Fruit fly (Drosophila melanogaster) S2 (cell line): ENCODE data around the gene chinmo.

Experiments
- CG8478 ChIP-seq: fragments of >200 bp; optimal IDR thresholded peaks from 2 replicates; lab custom pipeline; 2018
- CTCF ChIP-seq, 2 experiments: fragments of >200 bp; optimal IDR thresholded peaks; 2 replicates each; lab custom pipeline; 2018

DNA sequence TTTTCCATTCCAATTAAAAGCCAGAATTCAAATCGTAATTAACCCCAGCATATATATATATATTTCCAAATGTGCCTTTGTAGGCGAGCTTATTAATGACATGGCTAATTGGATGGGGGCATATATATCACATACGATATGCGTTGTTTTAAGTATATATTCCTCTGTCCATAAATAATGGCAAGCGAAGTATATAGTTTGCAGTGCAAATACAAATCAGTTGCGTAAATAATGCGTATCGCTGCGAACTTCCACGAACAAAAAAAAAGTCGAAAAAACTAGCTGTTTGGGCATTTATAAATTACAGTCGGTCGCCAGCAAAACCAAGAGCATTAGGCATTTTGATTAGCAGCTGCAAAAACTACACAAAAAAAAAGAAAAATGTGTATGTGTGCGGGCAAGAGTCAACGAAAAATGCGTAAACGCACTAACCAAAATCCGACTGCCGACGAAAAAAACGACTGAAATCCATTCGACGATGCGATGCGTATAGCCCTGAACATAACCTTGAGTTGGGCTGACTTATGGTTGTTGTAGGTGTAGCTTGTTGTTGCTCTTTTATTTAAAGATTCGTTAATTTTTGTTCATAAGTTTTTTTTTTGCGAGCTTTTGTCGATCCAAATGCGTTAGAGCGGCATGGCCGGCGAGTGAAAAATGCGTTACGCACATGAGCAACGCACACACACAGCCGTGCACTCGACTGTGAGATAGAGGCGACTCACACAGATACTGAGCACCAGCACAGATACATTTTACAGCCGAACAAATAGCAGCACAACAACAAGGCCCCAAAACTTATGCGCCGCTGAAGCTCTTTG lies 13.0 kb upstream of the chinmo start:
- no peak for TF ChIP-seq CTCF (optimal IDR thresholded peaks at IDR 0.05; lab: Kevin White, UChicago)
- TF ChIP-seq CG8478 (lab: Kevin White, UChicago) = no peak
